ENCODE assay signal across 5 fruit fly cellular contexts in the genomic region with DNA sequence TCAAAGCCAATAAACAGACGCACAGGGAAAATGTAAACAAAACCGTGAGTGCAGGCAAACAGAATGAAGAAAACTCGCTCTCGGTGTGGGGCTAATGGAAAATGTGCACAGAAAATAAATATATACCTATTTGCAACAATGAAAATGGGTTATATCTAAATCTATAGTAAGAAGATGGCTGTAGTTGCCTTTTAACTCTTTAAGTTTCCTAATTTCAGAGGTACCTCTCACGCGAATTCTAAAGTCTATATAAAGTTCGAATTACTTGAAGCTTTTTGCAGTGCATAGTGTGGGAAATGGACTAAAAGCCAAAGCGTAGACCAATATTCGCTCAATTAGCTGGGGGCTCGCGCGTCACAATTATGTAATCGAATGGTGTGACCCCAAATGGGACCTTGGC.
TF ChIP-seq lines count a peak whose summit lies in the region.

No protein-coding gene starts in this region.

- peak; percentile 8 for TF ChIP-seq CTCF in whole organism, embryonic (GFP tag; optimal IDR thresholded peaks at IDR 0.05; lab: Kevin White, UChicago)

TF ChIP-seq in whole organism, adult, 20 proteins besides CTCF, POLR2A, EP300 and RAD21 (continues in another document):
- no peak for TF ChIP-seq kay (GFP tag; lab: Kevin White, UChicago; ENCODE audit: borderline replicate concordance)
- TF ChIP-seq cic (GFP tag; optimal IDR thresholded peaks at IDR 0.05; lab: Kevin White, UChicago): no peak
- no peak for TF ChIP-seq toe (GFP tag; optimal IDR thresholded peaks at IDR 0.05; lab: Kevin White, UChicago)
- no peak for TF ChIP-seq pad (GFP tag; optimal IDR thresholded peaks at IDR 0.05; lab: Kevin White, UChicago)
- TF ChIP-seq CG14711 (tag; optimal IDR thresholded peaks at IDR 0.05; lab: Kevin White, UChicago): peak; percentile 39
- TF ChIP-seq Clk (GFP tag; optimal IDR thresholded peaks at IDR 0.05; lab: Kevin White, UChicago): no peak
- TF ChIP-seq CG7045 (GFP tag; optimal IDR thresholded peaks at IDR 0.05; lab: Kevin White, UChicago): peak; percentile 14
- TF ChIP-seq CG11617 (GFP tag; optimal IDR thresholded peaks at IDR 0.05; lab: Kevin White, UChicago): peak; percentile 5
- TF ChIP-seq CG33017 (tag; optimal IDR thresholded peaks at IDR 0.05; lab: Kevin White, UChicago): peak; percentile 49
- TF ChIP-seq ovo (GFP tag; optimal IDR thresholded peaks at IDR 0.05; lab: Kevin White, UChicago): no peak
- TF ChIP-seq Crg-1 (GFP tag; optimal IDR thresholded peaks at IDR 0.05; lab: Kevin White, UChicago): no peak
- TF ChIP-seq bab1 (GFP tag; optimal IDR thresholded peaks at IDR 0.05; lab: Kevin White, UChicago): peak; percentile 51
- no peak for TF ChIP-seq CG1620 (GFP tag; optimal IDR thresholded peaks at IDR 0.05; lab: Kevin White, UChicago)
- no peak for TF ChIP-seq tj (GFP tag; optimal IDR thresholded peaks at IDR 0.05; lab: Kevin White, UChicago)
- TF ChIP-seq Mnt (GFP tag; optimal IDR thresholded peaks at IDR 0.05; lab: Kevin White, UChicago): no peak
- TF ChIP-seq cnc (optimal IDR thresholded peaks at IDR 0.05; lab: Kevin White, UChicago): no peak
- TF ChIP-seq CG12768 (GFP tag; optimal IDR thresholded peaks at IDR 0.05; lab: Kevin White, UChicago): peak; percentile 29
- TF ChIP-seq CG7101 (tag; optimal IDR thresholded peaks at IDR 0.05; lab: Kevin White, UChicago): peak; percentile 18

TF ChIP-seq in whole organism, embryonic, 481 proteins besides CTCF, POLR2A, EP300 and RAD21 (continues in another document):
- no peak for TF ChIP-seq Dp (GFP tag; optimal IDR thresholded peaks at IDR 0.05; lab: Kevin White, UChicago)
- TF ChIP-seq kni (GFP tag; optimal IDR thresholded peaks at IDR 0.05; lab: Kevin White, UChicago): no peak
- TF ChIP-seq aop (GFP tag; IDR thresholded peaks at IDR 0.05; lab: Robert Waterston, UW): peak; percentile 57; the same call in 1 of the 2 replicates
- TF ChIP-seq ham (GFP tag; IDR thresholded peaks at IDR 0.05; lab: Robert Waterston, UW): no peak
- TF ChIP-seq CG18599 (GFP tag; optimal IDR thresholded peaks at IDR 0.05; lab: Kevin White, UChicago): peak; percentile 78
- TF ChIP-seq CG9609 (GFP tag; optimal IDR thresholded peaks at IDR 0.05; lab: Kevin White, UChicago): peak; percentile 71
- peak; percentile 43 for TF ChIP-seq Jarid2 (GFP tag; optimal IDR thresholded peaks at IDR 0.05; lab: Kevin White, UChicago)
- TF ChIP-seq jumu (GFP tag; optimal IDR thresholded peaks at IDR 0.05; lab: Kevin White, UChicago): peak; percentile 55
- peak; percentile 81 for TF ChIP-seq D19A (tag; optimal IDR thresholded peaks at IDR 0.05; lab: Kevin White, UChicago)
- peak; percentile 34; the same call in 1 of the 2 replicates for TF ChIP-seq CG4360 (GFP tag; IDR thresholded peaks at IDR 0.05; lab: Robert Waterston, UW)
- no peak for TF ChIP-seq sna (GFP tag; IDR thresholded peaks at IDR 0.05; lab: Robert Waterston, UW; ENCODE audit: partially characterized antibody)
- peak; percentile 29 for TF ChIP-seq CG7745 (tag; optimal IDR thresholded peaks at IDR 0.05; lab: Kevin White, UChicago)
- peak; percentile 41 for TF ChIP-seq CG10543 (GFP tag; optimal IDR thresholded peaks at IDR 0.05; lab: Kevin White, UChicago)
- TF ChIP-seq CG10979 (tag; optimal IDR thresholded peaks at IDR 0.05; lab: Kevin White, UChicago): peak; percentile 85
- TF ChIP-seq CG14965 (GFP tag; optimal IDR thresholded peaks at IDR 0.05; lab: Kevin White, UChicago; ENCODE audit: borderline replicate concordance): no peak
- TF ChIP-seq CG6272 (GFP tag; IDR thresholded peaks at IDR 0.05; lab: Robert Waterston, UW): peak; percentile 77
- peak; percentile 81 for TF ChIP-seq E2f1 (GFP tag; IDR thresholded peaks at IDR 0.05; lab: Robert Waterston, UW)

TF ChIP-seq in whole organism, prepupa, 60 proteins besides CTCF, POLR2A, EP300 and RAD21 (continues in another document):
- TF ChIP-seq CG34406 (GFP tag; optimal IDR thresholded peaks at IDR 0.05; lab: Kevin White, UChicago) (peak; percentile 33), cyc (GFP tag; optimal IDR thresholded peaks at IDR 0.05; lab: Kevin White, UChicago) (no peak), Sox14 (GFP tag; optimal IDR thresholded peaks at IDR 0.05; lab: Kevin White, UChicago) (peak; percentile 71), spab (GFP tag; optimal IDR thresholded peaks at IDR 0.05; lab: Kevin White, UChicago) (peak; percentile 14), acj6 (GFP tag; optimal IDR thresholded peaks at IDR 0.05; lab: Kevin White, UChicago) (peak; percentile 71), Met (GFP tag; optimal IDR thresholded peaks at IDR 0.05; lab: Kevin White, UChicago) (peak; percentile 46), CG11902 (GFP tag; optimal IDR thresholded peaks at IDR 0.05; lab: Kevin White, UChicago) (no peak), CG1621 (tag; optimal IDR thresholded peaks at IDR 0.05; lab: Kevin White, UChicago) (peak; percentile 13), Eip93F (GFP tag; optimal IDR thresholded peaks at IDR 0.05; lab: Kevin White, UChicago) (no peak), dac (GFP tag; optimal IDR thresholded peaks at IDR 0.05; lab: Kevin White, UChicago) (peak; percentile 81), CG31627 (GFP tag; optimal IDR thresholded peaks at IDR 0.05; lab: Kevin White, UChicago) (peak; percentile 12), vri (GFP tag; optimal IDR thresholded peaks at IDR 0.05; lab: Kevin White, UChicago) (no peak), topi (GFP tag; optimal IDR thresholded peaks at IDR 0.05; lab: Kevin White, UChicago) (no peak), CG16779 (tag; optimal IDR thresholded peaks at IDR 0.05; lab: Kevin White, UChicago) (peak; percentile 32), CG6854 (GFP tag; optimal IDR thresholded peaks at IDR 0.05; lab: Kevin White, UChicago) (no peak), salr (GFP tag; optimal IDR thresholded peaks at IDR 0.05; lab: Kevin White, UChicago) (peak in 1 of 2 experiments; percentile 69), fd85E (GFP tag; optimal IDR thresholded peaks at IDR 0.05; lab: Kevin White, UChicago) (no peak), Ets96B (tag; optimal IDR thresholded peaks at IDR 0.05; lab: Kevin White, UChicago) (peak; percentile 45)

TF ChIP-seq in whole organism, pupa, 21 proteins besides CTCF, POLR2A, EP300 and RAD21 (continues in another document):
- no peak for TF ChIP-seq Snoo (tag; optimal IDR thresholded peaks at IDR 0.05; lab: Kevin White, UChicago)
- peak; percentile 93 for TF ChIP-seq CG32121 (GFP tag; IDR thresholded peaks at IDR 0.05; lab: Robert Waterston, UW)
- peak; percentile 41; the same call in 1 of the 2 replicates for TF ChIP-seq rn (GFP tag; IDR thresholded peaks at IDR 0.05; lab: Robert Waterston, UW)
- TF ChIP-seq Pif1B (GFP tag; optimal IDR thresholded peaks at IDR 0.05; lab: Kevin White, UChicago): peak; percentile 66
- TF ChIP-seq CG8159 (tag; optimal IDR thresholded peaks at IDR 0.05; lab: Kevin White, UChicago): peak; percentile 37
- no peak for TF ChIP-seq D1 (tag; optimal IDR thresholded peaks at IDR 0.05; lab: Kevin White, UChicago)
- TF ChIP-seq gl (tag; optimal IDR thresholded peaks at IDR 0.05; lab: Kevin White, UChicago): no peak
- peak; percentile 53 for TF ChIP-seq CG17806 (tag; optimal IDR thresholded peaks at IDR 0.05; lab: Kevin White, UChicago)
- TF ChIP-seq CG12605 (GFP tag; IDR thresholded peaks at IDR 0.05; lab: Robert Waterston, UW): peak; percentile 87
- TF ChIP-seq CG9948 (tag; optimal IDR thresholded peaks at IDR 0.05; lab: Kevin White, UChicago): peak; percentile 63
- peak; percentile 88 for TF ChIP-seq fd96Ca (GFP tag; IDR thresholded peaks at IDR 0.05; lab: Robert Waterston, UW)
- no peak for TF ChIP-seq CG13204 (GFP tag; optimal IDR thresholded peaks at IDR 0.05; lab: Kevin White, UChicago)
- peak; percentile 91 for TF ChIP-seq Ets98B (GFP tag; IDR thresholded peaks at IDR 0.05; lab: Robert Waterston, UW)
- TF ChIP-seq CG10348 (GFP tag; IDR thresholded peaks at IDR 0.05; lab: Robert Waterston, UW): peak; percentile 70
- peak; percentile 88 for TF ChIP-seq CG8301 (tag; optimal IDR thresholded peaks at IDR 0.05; lab: Kevin White, UChicago)
- peak; percentile 17 for TF ChIP-seq CG34367 (tag; optimal IDR thresholded peaks at IDR 0.05; lab: Kevin White, UChicago)
- no peak for TF ChIP-seq EcR (GFP tag; optimal IDR thresholded peaks at IDR 0.05; lab: Kevin White, UChicago)
- peak; percentile 90 for TF ChIP-seq CG4496 (GFP tag; IDR thresholded peaks at IDR 0.05; lab: Robert Waterston, UW)
- TF ChIP-seq CG15710 (tag; optimal IDR thresholded peaks at IDR 0.05; lab: Kevin White, UChicago): peak; percentile 40
- peak; percentile 74 for TF ChIP-seq Pif1A (GFP tag; optimal IDR thresholded peaks at IDR 0.05; lab: Kevin White, UChicago)

TF ChIP-seq in whole organism, wandering third instar larva, 38 proteins besides CTCF, POLR2A, EP300 and RAD21:
- TF ChIP-seq rgr (GFP tag; optimal IDR thresholded peaks at IDR 0.05; lab: Kevin White, UChicago): peak; percentile 18
- TF ChIP-seq sv (GFP tag; optimal IDR thresholded peaks at IDR 0.05; lab: Kevin White, UChicago): peak; percentile 26
- no peak for TF ChIP-seq Myc (optimal IDR thresholded peaks at IDR 0.05; lab: Kevin White, UChicago)
